Worm (Caenorhabditis elegans) whole organism, L2 larva: ENCODE measurements around the gene F35G12.7.

Experiments
- C34F6.9 ChIP-seq: fragments of 150-350 bp; optimal IDR thresholded peaks from 2 replicates; lab custom pipeline; 2014; ENCODE audit warnings: missing biosample characterization, missing genetic modification characterization
- F13H6.1 ChIP-seq: sonication (generic microtip); optimal IDR thresholded peaks from 2 replicates; lab custom pipeline; 2016; ENCODE audit warnings: missing genetic modification characterization, missing compliant biosample characterization
- Y55F3AM.14 ChIP-seq: fragments of 200-800 bp; sonication (Bioruptor generic); optimal IDR thresholded peaks from 2 replicates; lab custom pipeline; 2018; ENCODE audit warnings: mild to moderate bottlenecking, missing genetic modification characterization, missing compliant biosample characterization
- ZK546.5 ChIP-seq: sonication (generic microtip); optimal IDR thresholded peaks from 2 replicates; lab custom pipeline; 2017; ENCODE audit warnings: missing biosample characterization, missing genetic modification characterization
- alr-1 ChIP-seq: fragments of 150-350 bp; optimal IDR thresholded peaks from 2 replicates; lab custom pipeline; 2014; ENCODE audit warnings: missing biosample characterization, missing genetic modification characterization
- aly-2 ChIP-seq: fragments of 150-350 bp; optimal IDR thresholded peaks from 2 replicates; lab custom pipeline; 2014; ENCODE audit warnings: missing biosample characterization, missing genetic modification characterization
- ama-1 ChIP-seq: fragments of 150-350 bp; optimal IDR thresholded peaks from 2 replicates; lab custom pipeline; 2018; ENCODE audit warnings: inconsistent platforms
- ceh-16 ChIP-seq: fragments of 150-350 bp; optimal IDR thresholded peaks from 2 replicates; lab custom pipeline; 2014; ENCODE audit warnings: missing biosample characterization, missing genetic modification characterization
- ceh-82 ChIP-seq: fragments of 150-350 bp; optimal IDR thresholded peaks from 2 replicates; lab custom pipeline; 2014; ENCODE audit warnings: missing biosample characterization, missing genetic modification characterization
- crh-2 ChIP-seq: sonication (generic microtip); optimal IDR thresholded peaks from 2 replicates; lab custom pipeline; 2017; ENCODE audit warnings: missing biosample characterization, missing genetic modification characterization
- dmd-4 ChIP-seq: sonication (generic microtip); optimal IDR thresholded peaks from 2 replicates; lab custom pipeline; 2017; ENCODE audit warnings: missing biosample characterization, missing genetic modification characterization
- elt-1 ChIP-seq: fragments of 150-350 bp; optimal IDR thresholded peaks from 2 replicates; lab custom pipeline; 2014; ENCODE audit warnings: missing biosample characterization, missing genetic modification characterization
- fos-1 ChIP-seq: fragments of 150-350 bp; optimal IDR thresholded peaks from 2 replicates; lab custom pipeline; 2014; ENCODE audit warnings: missing biosample characterization, missing genetic modification characterization
- lin-11 ChIP-seq: fragments of 150-350 bp; sonication (generic microtip); optimal IDR thresholded peaks from 2 replicates; lab custom pipeline; 2014; ENCODE audit warnings: missing biosample characterization, missing genetic modification characterization, inconsistent platforms, mixed read lengths
- lin-39 ChIP-seq: fragments of 150-350 bp; optimal IDR thresholded peaks from 2 replicates; lab custom pipeline; 2014; ENCODE audit warnings: missing biosample characterization, missing genetic modification reagents, missing genetic modification characterization
- lsy-2 ChIP-seq, 2 experiments: fragments of 150-350 bp in 1 of 2; sonication (generic microtip) in 1 of 2; optimal IDR thresholded peaks; 2 replicates each; lab custom pipeline; 2014 to 2017; ENCODE audit warnings: missing biosample characterization in 2 of 2, missing genetic modification characterization in 2 of 2
- mab-5 ChIP-seq: fragments of 150-350 bp; optimal IDR thresholded peaks from 2 replicates; lab custom pipeline; 2014; ENCODE audit warnings: missing biosample characterization, missing genetic modification characterization
- mbf-1 ChIP-seq: sonication (generic microtip); optimal IDR thresholded peaks from 2 replicates; lab custom pipeline; 2017; ENCODE audit warnings: missing biosample characterization, missing genetic modification characterization
- nhr-10 ChIP-seq: sonication (generic microtip); optimal IDR thresholded peaks from 2 replicates; lab custom pipeline; 2017; ENCODE audit warnings: missing biosample characterization, missing genetic modification characterization
- nhr-11 ChIP-seq: fragments of 150-350 bp; optimal IDR thresholded peaks from 2 replicates; lab custom pipeline; 2014; ENCODE audit warnings: missing biosample characterization, missing genetic modification characterization
- nhr-12 ChIP-seq: fragments of 150-350 bp; optimal IDR thresholded peaks from 2 replicates; lab custom pipeline; 2014; ENCODE audit warnings: missing biosample characterization, missing genetic modification characterization
- nhr-21 ChIP-seq: fragments of 150-350 bp; optimal IDR thresholded peaks from 2 replicates; lab custom pipeline; 2014; ENCODE audit warnings: missing biosample characterization, missing genetic modification characterization
- nhr-23 ChIP-seq: fragments of 150-350 bp; optimal IDR thresholded peaks from 2 replicates; lab custom pipeline; 2014; ENCODE audit warnings: missing biosample characterization, missing genetic modification reagents, missing genetic modification characterization
- nhr-237 ChIP-seq: fragments of 150-350 bp; optimal IDR thresholded peaks from 2 replicates; lab custom pipeline; 2014; ENCODE audit warnings: missing biosample characterization, missing genetic modification characterization
- nhr-25 ChIP-seq: fragments of 150-350 bp; sonication (generic microtip); optimal IDR thresholded peaks from 3 replicates; lab custom pipeline; 2014; ENCODE audit warnings: missing biosample characterization, missing genetic modification characterization
- nhr-6 ChIP-seq: fragments of 150-350 bp; optimal IDR thresholded peaks from 2 replicates; lab custom pipeline; 2014; ENCODE audit warnings: missing biosample characterization, missing genetic modification characterization
- nhr-77 ChIP-seq: fragments of 150-350 bp; optimal IDR thresholded peaks from 2 replicates; lab custom pipeline; 2014; ENCODE audit warnings: missing biosample characterization, missing genetic modification characterization
- sem-4 ChIP-seq: fragments of 150-350 bp; optimal IDR thresholded peaks from 2 replicates; lab custom pipeline; 2014; ENCODE audit warnings: missing biosample characterization, missing genetic modification reagents, missing genetic modification characterization
- sma-3 ChIP-seq: sonication (generic microtip); optimal IDR thresholded peaks from 2 replicates; lab custom pipeline; 2016; ENCODE audit warnings: missing genetic modification reagents, missing genetic modification characterization, missing compliant biosample characterization
- sma-9 ChIP-seq, 2 experiments: fragments of 150-350 bp in 1 of 2; sonication (generic microtip) in 1 of 2; optimal IDR thresholded peaks; 2 replicates each; lab custom pipeline; 2014 to 2016; ENCODE audit warnings: missing genetic modification characterization in 2 of 2, mild to moderate bottlenecking in 1 of 2, missing biosample characterization in 1 of 2, missing compliant biosample characterization in 1 of 2, missing genetic modification reagents in 1 of 2, moderate library complexity in 1 of 2
- snpc-4 ChIP-seq: fragments of 150-350 bp; optimal IDR thresholded peaks from 2 replicates; lab custom pipeline; 2014; ENCODE audit warnings: missing biosample characterization, missing genetic modification characterization
- unc-39 ChIP-seq: fragments of 150-350 bp; optimal IDR thresholded peaks from 2 replicates; lab custom pipeline; 2014; ENCODE audit warnings: missing biosample characterization, missing genetic modification characterization
- unc-55 ChIP-seq: fragments of 150-350 bp; sonication (generic microtip); optimal IDR thresholded peaks from 3 replicates; lab custom pipeline; 2014; ENCODE audit warnings: missing biosample characterization, missing genetic modification reagents, missing genetic modification characterization
- ztf-11 ChIP-seq: sonication (generic microtip); optimal IDR thresholded peaks from 2 replicates; lab custom pipeline; 2017; ENCODE audit warnings: missing biosample characterization, missing genetic modification characterization
- ztf-4 ChIP-seq: fragments of 150-350 bp; optimal IDR thresholded peaks from 2 replicates; lab custom pipeline; 2014; ENCODE audit warnings: missing biosample characterization, missing genetic modification characterization

F35G12.7 gene

DNA sequence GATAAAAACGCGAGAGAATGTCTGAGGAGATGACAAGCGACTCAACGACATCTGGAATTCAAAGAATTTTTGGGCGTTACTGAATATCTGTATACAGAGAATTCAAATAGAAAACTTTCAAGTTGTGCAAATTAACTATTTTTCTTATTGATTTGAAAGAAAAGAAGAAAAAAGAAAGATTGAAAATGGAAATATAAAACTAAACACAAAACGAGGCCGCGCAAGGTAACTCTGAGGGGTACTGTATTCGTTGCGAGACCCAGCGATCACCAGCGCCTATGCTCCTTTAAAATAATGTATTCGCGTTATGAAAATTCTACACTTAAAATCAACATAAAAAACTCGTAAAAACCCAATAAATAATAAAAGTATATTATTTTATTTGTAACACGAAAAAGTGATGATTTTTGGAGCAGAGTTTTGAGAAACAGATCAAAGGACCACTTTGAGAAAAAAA, 8.7 kb upstream of the F35G12.7 start, which contains the start of gene asb-1:
Gene asb-1 (minus strand): TSS at position 51 of the 457 bp plus-strand sequence.
- TF ChIP-seq nhr-12 (tag; lab: Kevin White, UChicago) (no peak), nhr-21 (no peak), mab-5 (tag; lab: Kevin White, UChicago) (no peak), ztf-11 (no peak), unc-39 (no peak), alr-1 (no peak), nhr-23 (no peak), lsy-2 (tag; optimal IDR thresholded peaks at IDR 0.05; lab: Kevin White, UChicago) (no peak), fos-1 (no peak), ceh-82 (tag; lab: Kevin White, UChicago) (no peak), nhr-10 (tag; lab: Kevin White, UChicago) (no peak), Y55F3AM.14 (GFP tag; lab: Kevin White, UChicago) (no peak)

DNA sequence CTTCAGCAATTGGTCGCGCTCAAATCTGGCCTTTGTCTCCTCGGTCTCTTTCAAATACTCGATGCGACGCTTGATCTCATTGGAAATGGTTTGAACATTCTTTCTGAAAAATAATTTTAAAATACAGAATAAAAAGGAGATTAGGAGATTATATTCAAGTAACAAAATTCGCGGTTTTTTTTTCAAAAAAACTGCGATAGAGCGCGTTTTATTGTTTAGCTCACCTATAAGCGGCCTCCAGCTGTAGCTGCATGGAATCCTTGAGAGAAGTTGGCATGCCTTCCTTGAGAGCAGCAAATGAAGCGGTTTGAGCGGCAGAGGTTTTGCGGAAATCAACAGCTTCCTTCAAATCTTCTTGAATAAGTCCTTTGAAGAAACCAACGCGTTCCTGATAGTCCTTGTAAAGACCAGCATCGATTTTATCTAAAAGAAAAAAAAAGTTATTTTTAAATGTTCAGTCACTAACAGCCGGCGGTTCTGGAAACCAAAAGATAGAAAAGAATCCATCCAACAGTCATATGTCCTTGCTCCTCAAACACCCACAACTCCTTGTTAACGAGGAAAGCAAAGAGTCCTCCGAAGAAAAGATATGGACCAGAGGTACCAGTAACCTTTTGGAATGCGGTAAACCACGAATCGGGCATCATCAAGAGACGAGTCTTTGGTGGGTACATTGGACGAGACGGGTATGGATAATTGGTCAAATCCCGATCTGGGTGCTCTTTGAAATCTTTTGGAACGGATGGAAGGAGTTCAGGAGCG, 7.8 kb upstream of the F35G12.7 start:
- no peak for TF ChIP-seq nhr-25
- TF ChIP-seq ceh-16 (tag; lab: Kevin White, UChicago): no peak

DNA sequence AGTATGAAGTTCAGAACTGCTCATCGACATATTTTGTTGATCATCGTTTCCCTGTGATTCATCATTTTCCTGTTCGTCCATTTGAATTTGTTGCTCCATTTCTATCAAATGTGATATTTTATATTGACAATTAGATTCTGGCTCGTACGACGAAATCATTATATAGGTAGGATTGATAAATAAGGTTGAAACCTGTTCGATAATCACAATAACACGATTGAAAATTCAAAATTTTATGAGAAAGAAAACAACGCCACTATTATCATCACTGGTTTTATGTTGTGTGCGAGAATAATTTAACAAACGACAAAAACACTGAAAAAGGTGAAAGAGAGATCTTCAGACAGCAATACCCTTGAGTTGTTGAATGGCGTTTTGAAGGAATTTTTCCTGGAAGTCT, 7.2 kb upstream of the F35G12.7 start, which contains the start of gene apc-11:
Gene apc-11 (minus strand): TSS at position 101 of the 400 bp plus-strand sequence.
- TF ChIP-seq nhr-237: no peak
- TF ChIP-seq lin-39 (tag; lab: Kevin White, UChicago): no peak
- no peak for TF ChIP-seq ceh-82 (tag; lab: Kevin White, UChicago)
- no peak for TF ChIP-seq sem-4 (tag; lab: Kevin White, UChicago)
- TF ChIP-seq elt-1 (tag; lab: Kevin White, UChicago): no peak
- no peak for TF ChIP-seq unc-55 (GFP tag; lab: Kevin White, UChicago)
- no peak for TF ChIP-seq aly-2 (tag; lab: Kevin White, UChicago)
- TF ChIP-seq nhr-77: no peak
- no peak for TF ChIP-seq dmd-4 (tag; lab: Kevin White, UChicago)
- TF ChIP-seq nhr-23: no peak
- TF ChIP-seq snpc-4 (tag; lab: Kevin White, UChicago): no peak
- TF ChIP-seq nhr-6 (tag; lab: Kevin White, UChicago): no peak
- no peak for TF ChIP-seq F13H6.1 (tag; lab: Kevin White, UChicago)
- TF ChIP-seq, all 48 proteins: peak for 0

DNA sequence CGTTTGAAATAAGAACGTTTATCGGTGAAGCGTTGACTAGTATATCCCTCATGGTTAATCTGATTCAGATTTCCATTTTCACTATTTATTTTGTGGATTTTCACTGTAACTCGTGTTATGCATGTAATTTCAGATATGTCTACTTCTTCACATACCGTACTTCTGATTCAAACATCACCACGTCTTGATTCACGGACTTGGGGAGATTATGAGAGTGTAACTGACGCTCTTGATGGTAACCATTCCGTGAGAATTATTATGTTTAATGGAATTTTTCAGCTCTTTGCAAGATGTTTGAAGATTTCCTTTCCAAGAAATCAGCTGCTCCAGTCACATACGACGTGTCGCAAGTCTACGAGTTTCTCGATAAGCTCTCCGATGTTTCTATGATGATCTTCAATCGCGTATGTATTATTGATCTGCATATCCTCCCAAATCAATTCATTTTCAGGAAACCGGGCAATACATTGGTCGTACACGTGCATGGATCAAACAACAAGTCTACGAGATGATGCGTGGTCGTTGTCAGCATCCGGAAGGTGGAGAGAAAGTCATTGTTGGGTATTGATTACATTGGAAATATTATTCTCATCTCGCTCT, 6.1 kb upstream of the F35G12.7 start, which contains the start of gene erh-2:
Gene erh-2 (plus strand): TSS at position 134 of the 600 bp plus-strand sequence.
- TF ChIP-seq nhr-11 (tag; lab: Kevin White, UChicago) (no peak), lin-11 (tag; lab: Kevin White, UChicago) (no peak), nhr-23 (no peak), sma-3 (GFP tag; lab: Kevin White, UChicago) (no peak), sma-9 (GFP tag; optimal IDR thresholded peaks at IDR 0.05; lab: Kevin White, UChicago) (no peak), sma-9 (tag; optimal IDR thresholded peaks at IDR 0.05; lab: Kevin White, UChicago) (no peak), F13H6.1 (tag; lab: Kevin White, UChicago) (no peak), unc-39 (no peak), ZK546.5 (tag; lab: Kevin White, UChicago) (no peak), crh-2 (tag; lab: Kevin White, UChicago) (no peak), mbf-1 (tag; lab: Kevin White, UChicago) (no peak), ztf-4 (no peak), lin-39 (tag; lab: Kevin White, UChicago) (no peak), nhr-6 (tag; lab: Kevin White, UChicago) (no peak), C34F6.9 (tag; lab: Kevin White, UChicago) (no peak), nhr-25 (no peak), ama-1 (lab: Kevin White, UChicago) (no peak), unc-55 (GFP tag; lab: Kevin White, UChicago) (no peak), Y55F3AM.14 (GFP tag; lab: Kevin White, UChicago) (no peak), snpc-4 (tag; lab: Kevin White, UChicago) (no peak), nhr-77 (no peak)
